Worm (Caenorhabditis elegans): ENCODE data around the gene txt-13.

Gene txt-13

DNA sequence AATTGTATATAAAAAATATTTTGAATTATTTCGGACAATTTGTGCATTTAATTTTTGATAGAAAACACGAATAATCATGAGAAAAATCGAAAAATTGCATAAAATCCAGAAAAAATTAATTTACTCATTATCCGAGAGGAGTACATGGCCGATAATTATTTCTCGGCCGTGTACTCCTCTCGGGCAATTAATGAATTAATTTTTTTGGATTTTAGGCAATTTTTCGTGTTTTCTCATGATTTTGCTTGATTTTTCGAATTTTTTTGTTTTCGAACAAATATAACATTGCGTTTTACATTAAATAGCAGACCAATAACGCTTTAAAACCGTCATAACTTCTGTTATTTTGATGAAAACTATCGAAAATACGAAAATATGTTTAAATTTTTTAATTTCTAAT lies 32.4 kb upstream of the txt-13 start (continued):
- no peak for TF ChIP-seq odd-2 (tag; optimal IDR thresholded peaks at IDR 0.05)

DNA sequence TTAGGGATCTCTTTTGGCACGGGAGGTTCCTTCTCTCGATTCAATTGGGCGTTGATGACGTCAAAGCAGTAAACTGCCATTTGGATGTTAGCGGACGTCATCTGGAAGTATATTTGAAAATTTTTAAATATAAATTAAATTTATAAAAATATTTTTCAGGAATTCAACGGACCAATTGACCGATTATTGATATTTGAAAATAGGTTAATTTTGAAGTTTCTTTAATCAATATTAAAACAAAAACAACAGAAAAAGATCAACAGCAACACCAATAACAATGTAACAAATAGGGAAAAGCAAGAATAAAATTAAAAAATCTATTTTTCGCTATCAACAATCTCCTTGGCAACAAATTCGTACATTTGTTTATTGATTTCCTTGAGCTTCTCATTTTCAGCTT lies 31.2 kb upstream of the txt-13 start, which contains the start of gene R166.3:
Gene R166.3, minus strand, starts transcription at position 101 of the 400 bp plus-strand sequence.
- TF ChIP-seq pag-3 (tag; optimal IDR thresholded peaks at IDR 0.05; ENCODE audit: borderline replicate concordance) (no peak), unc-55 (GFP tag; optimal IDR thresholded peaks at IDR 0.05) (no peak), K09A11.1 (tag; optimal IDR thresholded peaks at IDR 0.05; ENCODE audit: insufficient read depth) (no peak), pha-2 (tag; optimal IDR thresholded peaks at IDR 0.05) (no peak), ceh-14 (tag; optimal IDR thresholded peaks at IDR 0.05) (no peak), ceh-19 (GFP tag; optimal IDR thresholded peaks at IDR 0.05) (no peak), ets-4 (tag; optimal IDR thresholded peaks at IDR 0.05) (no peak), ceh-34 (tag; optimal IDR thresholded peaks at IDR 0.05) (no peak), syd-9 (tag; optimal IDR thresholded peaks at IDR 0.05) (no peak), ztf-16 (tag; optimal IDR thresholded peaks at IDR 0.05) (no peak), ceh-22 (tag; optimal IDR thresholded peaks at IDR 0.05) (no peak), lim-6 (tag; optimal IDR thresholded peaks at IDR 0.05) (no peak), ceh-48 (tag; optimal IDR thresholded peaks at IDR 0.05) (no peak), ceh-6 (GFP tag; optimal IDR thresholded peaks at IDR 0.05) (no peak), hlh-8 (tag; optimal IDR thresholded peaks at IDR 0.05) (no peak), nhr-232 (tag; optimal IDR thresholded peaks at IDR 0.05) (no peak)

DNA sequence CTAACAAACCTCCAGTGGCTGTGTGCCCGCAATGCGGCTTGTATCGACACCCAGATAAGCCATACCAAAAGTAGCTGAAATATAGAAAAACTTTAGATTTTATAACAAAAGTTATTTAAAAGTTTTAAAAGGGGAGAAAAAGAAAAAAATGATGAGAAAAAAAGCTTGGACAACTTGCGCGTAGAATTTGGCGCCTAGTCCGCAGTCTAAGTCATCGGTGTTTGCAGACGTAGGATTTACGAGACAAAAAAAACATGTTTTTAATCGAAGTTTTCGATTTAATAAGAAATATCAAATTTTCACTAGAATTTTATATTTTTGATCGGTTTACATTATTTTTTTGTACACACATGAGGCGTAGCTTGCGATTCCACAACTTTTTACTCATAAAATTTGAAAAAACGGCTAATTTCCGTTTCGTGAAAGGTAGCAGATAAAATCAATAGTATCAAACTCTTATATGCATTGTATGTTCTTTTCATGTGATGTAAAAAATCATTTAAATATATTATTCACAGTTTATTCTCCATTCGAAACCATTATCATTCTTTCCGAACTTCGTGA lies 28.4 kb upstream of the txt-13 start, which contains the start of gene pro-1:
Gene pro-1, minus strand, starts transcription at position 74 of the 564 bp plus-strand sequence.
- TF ChIP-seq ceh-45 (GFP tag; IDR thresholded peaks at IDR 0.05) (0 out of 2 replicates have a peak, but pooled peaks have one; percentile 11), elt-2 (tag; optimal IDR thresholded peaks at IDR 0.05) (peak; percentile 43), fkh-10 (GFP tag; optimal IDR thresholded peaks at IDR 0.05) (no peak), unc-55 (GFP tag; optimal IDR thresholded peaks at IDR 0.05) (no peak), nfya-1 (tag; optimal IDR thresholded peaks at IDR 0.05) (peak; percentile 43), che-1 (tag; optimal IDR thresholded peaks at IDR 0.05) (peak; percentile 10), ceh-31 (tag; optimal IDR thresholded peaks at IDR 0.05) (peak; percentile 14), gmeb-2 (tag; optimal IDR thresholded peaks at IDR 0.05) (peak; percentile 45), tbx-2 (tag; optimal IDR thresholded peaks at IDR 0.05) (peak; percentile 17), hlh-15 (tag; optimal IDR thresholded peaks at IDR 0.05) (no peak), F13H6.1 (tag; optimal IDR thresholded peaks at IDR 0.05) (peak; percentile 29), Y22D7AL.16 (tag; optimal IDR thresholded peaks at IDR 0.05) (peak; percentile 25), lim-6 (tag; optimal IDR thresholded peaks at IDR 0.05) (no peak), pat-9 (tag; optimal IDR thresholded peaks at IDR 0.05) (no peak), ama-1 (optimal IDR thresholded peaks at IDR 0.05) (peak; percentile 82), dve-1 (tag; optimal IDR thresholded peaks at IDR 0.05) (peak; percentile 19), pax-1 (tag; optimal IDR thresholded peaks at IDR 0.05) (peak; percentile 62)

DNA sequence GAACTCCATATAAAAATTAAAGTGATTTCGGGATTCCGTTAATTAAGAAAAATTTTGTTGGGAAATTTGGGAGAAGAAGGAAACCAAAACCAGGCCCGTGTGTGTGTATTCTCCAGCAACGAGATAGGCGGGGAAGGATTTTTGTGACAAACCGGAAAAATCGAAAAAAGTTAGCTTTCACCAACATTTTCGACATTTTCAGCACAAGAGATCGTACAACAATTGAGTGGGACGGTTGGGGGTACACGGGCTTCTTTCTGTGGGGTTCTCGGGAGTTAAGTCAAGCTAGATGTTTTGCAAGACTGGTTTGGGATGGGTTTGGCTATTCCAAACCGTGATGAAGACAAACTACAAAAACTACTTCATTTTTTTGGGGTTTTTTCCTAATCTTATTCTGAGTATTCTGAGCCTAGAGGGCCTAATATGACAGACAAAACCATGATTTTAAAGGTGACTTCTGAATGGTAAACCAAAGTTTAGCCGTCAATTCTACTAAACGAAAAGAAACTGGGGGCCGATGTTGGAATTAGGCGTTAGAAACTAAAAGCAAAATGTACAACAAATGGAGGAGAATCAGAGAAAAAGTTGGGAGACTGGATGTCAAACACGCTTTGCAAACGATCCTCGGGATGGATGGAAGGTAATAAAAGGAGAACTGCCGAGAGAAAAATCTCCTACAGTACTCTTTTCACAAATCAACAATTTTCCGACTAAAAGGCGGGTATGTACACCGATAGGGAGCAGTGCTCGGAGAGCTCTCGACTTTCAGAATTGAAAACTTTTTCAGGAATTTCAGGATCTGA lies 27.5 kb upstream of the txt-13 start:
- TF ChIP-seq dmd-4 (tag; optimal IDR thresholded peaks at IDR 0.05; ENCODE audit: borderline replicate concordance) (no peak), npax-4 (tag; optimal IDR thresholded peaks at IDR 0.05) (no peak), nhr-232 (tag; optimal IDR thresholded peaks at IDR 0.05) (no peak), ceh-24 (tag; optimal IDR thresholded peaks at IDR 0.05) (no peak), hlh-8 (tag; optimal IDR thresholded peaks at IDR 0.05) (no peak), fax-1 (tag; optimal IDR thresholded peaks at IDR 0.05) (no peak), unc-3 (GFP tag; conservative IDR thresholded peaks at IDR 0.05) (no peak), unc-3 (tag; optimal IDR thresholded peaks at IDR 0.05) (no peak), ama-1 (optimal IDR thresholded peaks at IDR 0.05) (no peak), ceh-19 (GFP tag; optimal IDR thresholded peaks at IDR 0.05) (no peak), dve-1 (tag; optimal IDR thresholded peaks at IDR 0.05) (no peak), ref-2 (tag; optimal IDR thresholded peaks at IDR 0.05) (no peak), ceh-30 (tag; optimal IDR thresholded peaks at IDR 0.05) (no peak), ceh-6 (GFP tag; optimal IDR thresholded peaks at IDR 0.05) (no peak), elt-2 (tag; optimal IDR thresholded peaks at IDR 0.05) (no peak), sox-4 (tag; optimal IDR thresholded peaks at IDR 0.05) (no peak), sox-2 (GFP tag; IDR thresholded peaks at IDR 0.05) (no peak), ttx-3 (tag; optimal IDR thresholded peaks at IDR 0.05) (no peak), elt-4 (tag; optimal IDR thresholded peaks at IDR 0.05) (no peak)
